Worm (Caenorhabditis elegans) whole organism, young adult: ENCODE data around the gene vab-7.

Experiments used
- C17E4.6 ChIP-seq: fragments of 200-800 bp; sonication (Bioruptor generic); IDR thresholded peaks from 2 replicates; pipeline ENCODE4 v1.3.6; 2022; ENCODE audit warnings: missing genetic modification reagents, missing genetic modification characterization, missing compliant biosample characterization
- F10E7.11 ChIP-seq: sonication (generic microtip); optimal IDR thresholded peaks from 2 replicates; lab custom pipeline; 2017; ENCODE audit warnings: mild to moderate bottlenecking, missing genetic modification characterization, moderate library complexity, missing compliant biosample characterization
- F55B11.4 ChIP-seq: sonication (generic microtip); optimal IDR thresholded peaks from 2 replicates; lab custom pipeline; 2016; ENCODE audit warnings: missing compliant biosample characterization, missing genetic modification characterization, borderline replicate concordance; ENCODE audit not compliant: insufficient read depth
- T26A5.8 ChIP-seq: sonication (generic microtip); optimal IDR thresholded peaks from 2 replicates; lab custom pipeline; 2016; ENCODE audit warnings: missing genetic modification characterization, missing compliant biosample characterization
- Y53F4B.3 ChIP-seq: fragments of 200-800 bp; sonication (Bioruptor generic); IDR thresholded peaks from 2 replicates; pipeline ENCODE4 v1.3.6; 2022; ENCODE audit warnings: missing genetic modification reagents, missing genetic modification characterization, missing compliant biosample characterization
- Y56A3A.18 ChIP-seq: fragments of 200-800 bp; sonication (Bioruptor generic); IDR thresholded peaks from 2 replicates; pipeline ENCODE4 v1.3.6; 2022; ENCODE audit warnings: missing genetic modification reagents, missing genetic modification characterization, missing compliant biosample characterization
- Y79H2A.3 ChIP-seq: fragments of 200-800 bp; sonication (Bioruptor generic); conservative IDR thresholded peaks from 2 replicates; pipeline ENCODE4 v1.3.6; 2022; ENCODE audit warnings: missing genetic modification reagents, missing genetic modification characterization, missing compliant biosample characterization
- aptf-2 ChIP-seq: fragments of 200-800 bp; sonication (Bioruptor generic); conservative IDR thresholded peaks from 2 replicates; pipeline ENCODE4 v1.3.6; 2022; ENCODE audit warnings: missing genetic modification reagents, missing genetic modification characterization, missing compliant biosample characterization
- aptf-3 ChIP-seq: fragments of 200-800 bp; sonication (Bioruptor generic); IDR thresholded peaks from 2 replicates; pipeline ENCODE4 v1.3.6; 2022; ENCODE audit warnings: missing genetic modification characterization, missing compliant biosample characterization
- attf-6 ChIP-seq: fragments of 200-800 bp; sonication (Bioruptor generic); IDR thresholded peaks from 2 replicates; pipeline ENCODE4 v1.3.6; 2022; ENCODE audit warnings: missing genetic modification reagents, missing genetic modification characterization, missing compliant biosample characterization
- cebp-2 ChIP-seq: fragments of 200-800 bp; sonication (Bioruptor generic); IDR thresholded peaks from 2 replicates; pipeline ENCODE4 v1.3.6; 2022; ENCODE audit warnings: missing genetic modification characterization, missing compliant biosample characterization
- ceh-27 ChIP-seq: fragments of 200-800 bp; sonication (Bioruptor generic); optimal IDR thresholded peaks from 2 replicates; lab custom pipeline; 2018; ENCODE audit warnings: mild to moderate bottlenecking, missing genetic modification characterization, moderate library complexity, missing compliant biosample characterization
- ceh-79 ChIP-seq: sonication (generic microtip); optimal IDR thresholded peaks from 2 replicates; lab custom pipeline; 2017; ENCODE audit warnings: mild to moderate bottlenecking, missing genetic modification characterization, missing compliant biosample characterization
- dpff-1 ChIP-seq: sonication (generic microtip); optimal IDR thresholded peaks from 2 replicates; lab custom pipeline; 2017; ENCODE audit warnings: mild to moderate bottlenecking, missing genetic modification characterization, missing compliant biosample characterization
- efl-1 ChIP-seq: fragments of 150-350 bp; optimal IDR thresholded peaks from 2 replicates; lab custom pipeline; 2014; ENCODE audit warnings: missing biosample characterization, missing genetic modification reagents, missing genetic modification characterization
- ekl-4 ChIP-seq: fragments of 200-800 bp; sonication (Bioruptor generic); IDR thresholded peaks from 2 replicates; pipeline ENCODE4 v1.3.6; 2022; ENCODE audit warnings: missing genetic modification reagents, missing genetic modification characterization, missing compliant biosample characterization
- gei-17 ChIP-seq: fragments of 200-800 bp; sonication (Bioruptor generic); optimal IDR thresholded peaks from 2 replicates; lab custom pipeline; 2018; ENCODE audit warnings: mild to moderate bottlenecking, missing genetic modification characterization, missing compliant biosample characterization
- hlh-12 ChIP-seq: sonication (generic microtip); optimal IDR thresholded peaks from 2 replicates; lab custom pipeline; 2016; ENCODE audit warnings: missing genetic modification characterization, missing compliant biosample characterization
- hmg-1.2 ChIP-seq: fragments of 200-800 bp; sonication (Bioruptor generic); IDR thresholded peaks from 2 replicates; pipeline ENCODE4 v1.3.6; 2022; ENCODE audit warnings: missing genetic modification reagents, missing genetic modification characterization, missing compliant biosample characterization
- hrde-1 ChIP-seq: sonication (generic microtip); optimal IDR thresholded peaks from 2 replicates; lab custom pipeline; 2016; ENCODE audit warnings: missing genetic modification characterization, mild to moderate bottlenecking, missing compliant biosample characterization, moderate library complexity, missing genotype, missing genetic modification reagents, borderline replicate concordance
- lag-1 ChIP-seq: fragments of 200-800 bp; sonication (Bioruptor generic); IDR thresholded peaks from 2 replicates; pipeline ENCODE4 v1.3.6; 2022; ENCODE audit warnings: missing genetic modification reagents, missing genetic modification characterization, missing compliant biosample characterization
- let-607 ChIP-seq, 2 experiments: fragments of 200-800 bp in 1 of 2; sonication (Bioruptor generic) in 1 of 2; sonication (generic microtip) in 1 of 2; optimal IDR thresholded peaks; 2 replicates each; lab custom pipeline; 2016 to 2018; ENCODE audit warnings: mild to moderate bottlenecking in 2 of 2, missing compliant biosample characterization in 2 of 2, missing genetic modification characterization in 2 of 2, moderate library complexity in 2 of 2, missing genotype in 1 of 2
- lin-35 ChIP-seq, 3 experiments: fragments of 150-350 bp in 2 of 3; sonication (generic microtip) in 1 of 3; optimal IDR thresholded peaks; 2 replicates each; lab custom pipeline; 2014 to 2018; ENCODE audit warnings: missing biosample characterization in 3 of 3, missing genetic modification characterization in 3 of 3, missing genetic modification reagents in 3 of 3
- lir-1 ChIP-seq: fragments of 200-800 bp; sonication (Bioruptor generic); conservative IDR thresholded peaks from 2 replicates; pipeline ENCODE4 v1.3.6; 2022; ENCODE audit warnings: missing genetic modification reagents, missing genetic modification characterization, missing compliant biosample characterization
- lsl-1 ChIP-seq: fragments of 200-800 bp; sonication (Bioruptor generic); optimal IDR thresholded peaks from 2 replicates; lab custom pipeline; 2018; ENCODE audit warnings: mild to moderate bottlenecking, missing genetic modification characterization, moderate library complexity, missing compliant biosample characterization
- madf-10 ChIP-seq: sonication (generic microtip); optimal IDR thresholded peaks from 2 replicates; lab custom pipeline; 2016; ENCODE audit warnings: mild to moderate bottlenecking, missing genetic modification characterization, missing compliant biosample characterization
- madf-8 ChIP-seq: fragments of 200-800 bp; sonication (Bioruptor generic); conservative IDR thresholded peaks from 2 replicates; pipeline ENCODE4 v1.3.6; 2022; ENCODE audit warnings: missing genetic modification reagents, missing genetic modification characterization, missing compliant biosample characterization
- mcd-1 ChIP-seq: fragments of 200-800 bp; sonication (Bioruptor generic); IDR thresholded peaks from 2 replicates; pipeline ENCODE4 v1.3.6; 2022; ENCODE audit warnings: missing genetic modification reagents, missing genetic modification characterization, missing compliant biosample characterization
- mxl-1 ChIP-seq: sonication (generic microtip); optimal IDR thresholded peaks from 2 replicates; lab custom pipeline; 2016; ENCODE audit warnings: missing genetic modification characterization, missing compliant biosample characterization
- nfya-1 ChIP-seq: sonication (generic microtip); optimal IDR thresholded peaks from 2 replicates; lab custom pipeline; 2017; ENCODE audit warnings: antibody characterized with exemption, missing compliant biosample characterization, missing genetic modification characterization, borderline replicate concordance; ENCODE audit not compliant: insufficient read depth
- nhr-179 ChIP-seq: sonication (generic microtip); optimal IDR thresholded peaks from 2 replicates; lab custom pipeline; 2016; ENCODE audit warnings: mild to moderate bottlenecking, missing genetic modification characterization, missing compliant biosample characterization
- pha-4 ChIP-seq: fragments of 150-350 bp; sonication (generic microtip); optimal IDR thresholded peaks from 2 replicates; lab custom pipeline; 2014; ENCODE audit warnings: missing biosample characterization, missing genetic modification reagents, missing genetic modification characterization
- rec-8 ChIP-seq, 2 experiments: sonication (generic microtip); optimal IDR thresholded peaks; 2 replicates each; lab custom pipeline; 2016; ENCODE audit warnings: mild to moderate bottlenecking in 2 of 2, missing genetic modification characterization in 2 of 2, missing genetic modification reagents in 2 of 2, missing genotype in 2 of 2, missing biosample characterization in 1 of 2, missing compliant biosample characterization in 1 of 2, moderate library complexity in 1 of 2
- rpc-1 ChIP-seq, 2 experiments: fragments of 150-350 bp in 1 of 2; sonication (generic microtip) in 1 of 2; optimal IDR thresholded peaks; 2 replicates each; lab custom pipeline; 2014 to 2018; ENCODE audit warnings: missing biosample characterization in 1 of 2, missing genetic modification characterization in 1 of 2, missing genetic modification reagents in 1 of 2, missing genotype in 1 of 2
- sea-2 ChIP-seq: fragments of 200-800 bp; sonication (Bioruptor generic); IDR thresholded peaks from 2 replicates; pipeline ENCODE4 v1.3.6; 2022; ENCODE audit warnings: missing genetic modification characterization, missing compliant biosample characterization
- sptf-2 ChIP-seq: fragments of 200-800 bp; sonication (Bioruptor generic); optimal IDR thresholded peaks from 2 replicates; lab custom pipeline; 2018; ENCODE audit warnings: mild to moderate bottlenecking, missing genetic modification characterization, missing compliant biosample characterization
- tbp1 ChIP-seq: fragments of 200-800 bp; sonication (Bioruptor generic); optimal IDR thresholded peaks from 2 replicates; lab custom pipeline; 2018; ENCODE audit warnings: mild to moderate bottlenecking, missing genetic modification characterization, missing compliant biosample characterization
- unc-62 ChIP-seq: fragments of 150-350 bp; optimal IDR thresholded peaks from 2 replicates; lab custom pipeline; 2014; ENCODE audit warnings: missing biosample characterization, missing genetic modification reagents, missing genetic modification characterization
- zfh-2 ChIP-seq: fragments of 200-800 bp; sonication (Bioruptor generic); conservative IDR thresholded peaks from 2 replicates; pipeline ENCODE4 v1.3.6; 2022; ENCODE audit warnings: missing genetic modification reagents, missing genetic modification characterization, missing compliant biosample characterization
- ztf-22 ChIP-seq: fragments of 200-800 bp; sonication (Bioruptor generic); optimal IDR thresholded peaks from 2 replicates; lab custom pipeline; 2018; ENCODE audit warnings: mild to moderate bottlenecking, missing genetic modification characterization, moderate library complexity, missing compliant biosample characterization
- ztf-6 ChIP-seq: fragments of 200-800 bp; sonication (Bioruptor generic); IDR thresholded peaks from 2 replicates; pipeline ENCODE4 v1.3.6; 2022; ENCODE audit warnings: missing genetic modification reagents, missing genetic modification characterization, missing compliant biosample characterization

Gene vab-7

DNA sequence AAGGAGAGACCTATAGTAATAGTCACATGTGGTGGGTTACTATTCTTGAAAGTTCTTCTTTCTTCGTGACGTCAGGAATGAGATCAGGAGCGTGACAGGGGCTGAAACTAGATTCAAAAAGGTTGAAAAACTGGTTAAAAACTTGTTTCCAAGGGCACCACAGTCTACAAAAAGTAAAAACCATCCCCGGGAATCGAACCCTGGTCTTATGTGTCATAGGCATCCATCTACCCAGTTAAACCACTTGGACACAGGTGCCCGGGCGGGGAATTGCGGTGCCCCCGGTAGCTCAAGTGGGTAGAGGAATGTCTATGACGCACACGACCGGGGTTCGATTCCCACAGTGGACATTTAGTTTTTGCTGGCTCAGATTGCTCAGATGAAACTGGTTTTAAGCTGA is 37.1 kb downstream of the vab-7 start (continued):
- TF ChIP-seq T26A5.8 (no peak), lir-1 (no peak), sea-2 (GFP tag; lab: Robert Waterston, UW) (no peak), rec-8 (tag; optimal IDR thresholded peaks at IDR 0.05; lab: Kevin White, UChicago) (no peak), F10E7.11 (tag; lab: Kevin White, UChicago) (no peak), ceh-79 (tag; lab: Kevin White, UChicago) (no peak), hmg-1.2 (GFP tag; lab: Robert Waterston, UW) (peak; percentile 17; the same call in 1 of the 2 replicates), C17E4.6 (GFP tag; lab: Robert Waterston, UW) (no peak), zfh-2 (GFP tag; lab: Robert Waterston, UW) (no peak), F55B11.4 (tag; lab: Kevin White, UChicago) (no peak), lin-35 (GFP tag; optimal IDR thresholded peaks at IDR 0.05; lab: Kevin White, UChicago) (no peak), pha-4 (tag; lab: Kevin White, UChicago) (no peak), attf-6 (no peak), lsl-1 (GFP tag; lab: Kevin White, UChicago) (peak; percentile 15), lag-1 (GFP tag; lab: Robert Waterston, UW) (no peak), hrde-1 (tag; lab: Kevin White, UChicago) (no peak), mxl-1 (tag; lab: Kevin White, UChicago) (no peak), Y53F4B.3 (GFP tag; lab: Robert Waterston, UW) (no peak), ceh-27 (GFP tag; lab: Kevin White, UChicago) (no peak), tbp1 (peak; percentile 33), ztf-6 (GFP tag; lab: Robert Waterston, UW) (no peak), madf-8 (GFP tag; lab: Robert Waterston, UW) (no peak), hlh-12 (tag; lab: Kevin White, UChicago) (no peak), efl-1 (GFP tag; lab: Kevin White, UChicago) (no peak), madf-10 (tag; lab: Kevin White, UChicago) (no peak), dpff-1 (tag; lab: Kevin White, UChicago) (no peak), gei-17 (GFP tag; lab: Kevin White, UChicago) (no peak), aptf-2 (GFP tag; lab: Robert Waterston, UW) (no peak), nhr-179 (no peak), nfya-1 (tag; lab: Kevin White, UChicago) (no peak), rpc-1 (optimal IDR thresholded peaks at IDR 0.05; lab: Kevin White, UChicago) (no peak), rpc-1 (tag; optimal IDR thresholded peaks at IDR 0.05; lab: Kevin White, UChicago) (peak; percentile 5), aptf-3 (no peak), cebp-2 (GFP tag; lab: Robert Waterston, UW) (no peak), Y56A3A.18 (GFP tag; lab: Robert Waterston, UW) (no peak)
- TF ChIP-seq, all 124 proteins: peak for 6

DNA sequence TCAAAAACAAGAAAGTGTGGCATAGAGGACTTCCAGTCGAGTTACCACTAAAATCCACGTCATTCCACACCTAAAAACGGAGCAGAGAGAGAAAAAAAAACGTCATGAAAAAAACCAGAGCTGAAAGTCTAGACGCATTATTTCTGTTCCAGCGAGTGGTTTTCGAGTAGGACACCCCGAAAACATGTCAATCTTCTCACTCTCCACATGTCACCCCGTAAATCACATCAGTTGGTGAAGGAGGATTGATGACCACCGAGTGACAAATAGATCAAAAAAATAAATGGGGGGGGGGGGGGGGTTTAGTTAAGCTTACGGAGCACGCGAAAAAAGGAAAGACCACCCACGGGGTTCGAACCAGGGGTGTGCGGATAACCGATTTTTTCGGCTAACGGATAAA is 37.6 kb downstream of the vab-7 start:
- no peak for TF ChIP-seq let-607 (tag; optimal IDR thresholded peaks at IDR 0.05; lab: Kevin White, UChicago)
- no peak for TF ChIP-seq Y79H2A.3 (GFP tag; lab: Robert Waterston, UW)
- no peak for TF ChIP-seq sptf-2 (GFP tag; lab: Kevin White, UChicago)
- TF ChIP-seq unc-62 (GFP tag; lab: Kevin White, UChicago) = no peak
- no peak for TF ChIP-seq ekl-4 (GFP tag; lab: Robert Waterston, UW)
- TF ChIP-seq mcd-1 = no peak
- TF ChIP-seq ztf-22 (GFP tag; lab: Kevin White, UChicago) = no peak
